Fruit fly (Drosophila melanogaster) whole organism, embryonic: ENCODE results near the gene yellow-f2.

ENCODE experiments used
- CG10366 ChIP-seq: fragments of 200-800 bp; sonication (Bioruptor generic); IDR thresholded peaks from 2 replicates; pipeline ENCODE4 v1.3.6; 2022; ENCODE audit warnings: missing biosample characterization, missing genetic modification characterization
- CG11247 ChIP-seq: fragments of 200-800 bp; sonication (Bioruptor generic); IDR thresholded peaks from 2 replicates; pipeline ENCODE4 v1.3.6; 2022; ENCODE audit warnings: missing biosample characterization, missing genetic modification characterization
- CG11456 ChIP-seq: fragments of 200-800 bp; sonication (Bioruptor generic); IDR thresholded peaks from 3 replicates; pipeline ENCODE4 v1.3.6; 2022; ENCODE audit warnings: missing biosample characterization, missing genetic modification characterization
- CG12219 ChIP-seq: fragments of 200-800 bp; sonication (Bioruptor generic); optimal IDR thresholded peaks from 3 replicates; lab custom pipeline; 2018; ENCODE audit warnings: missing biosample characterization, mild to moderate bottlenecking, missing genetic modification characterization
- CG1529 ChIP-seq: fragments of 200-800 bp; sonication (Bioruptor generic); optimal IDR thresholded peaks from 3 replicates; lab custom pipeline; 2018; ENCODE audit warnings: missing biosample characterization, missing genetic modification characterization
- CG17612 ChIP-seq: fragments of 200-800 bp; sonication (Bioruptor generic); IDR thresholded peaks from 2 replicates; pipeline ENCODE4 v1.3.6; 2022; ENCODE audit warnings: missing biosample characterization, missing genetic modification characterization
- CG2199 ChIP-seq: fragments of 200-800 bp; sonication (Bioruptor generic); IDR thresholded peaks from 3 replicates; pipeline ENCODE4 v1.3.6; 2022; ENCODE audit warnings: missing biosample characterization, missing genetic modification characterization
- CG34376 ChIP-seq: fragments of 200-800 bp; sonication (Bioruptor generic); optimal IDR thresholded peaks from 2 replicates; lab custom pipeline; 2018; ENCODE audit warnings: missing biosample characterization, mild to moderate bottlenecking, missing genetic modification characterization
- CG6175 ChIP-seq: fragments of 200-800 bp; sonication (Bioruptor generic); IDR thresholded peaks from 3 replicates; pipeline ENCODE4 v1.3.6; 2022; ENCODE audit warnings: missing biosample characterization, missing genetic modification characterization
- CG6254 ChIP-seq: fragments of 200-800 bp; sonication (Bioruptor generic); optimal IDR thresholded peaks from 3 replicates; lab custom pipeline; 2017; ENCODE audit warnings: mild to moderate bottlenecking, missing biosample characterization, missing genetic modification reagents, missing genetic modification characterization
- CG6272 ChIP-seq: fragments of 200-800 bp; sonication (Bioruptor generic); IDR thresholded peaks from 2 replicates; pipeline ENCODE4 v1.3.6; 2022; ENCODE audit warnings: missing biosample characterization, missing genetic modification characterization
- CG7556 ChIP-seq: fragments of 200-800 bp; sonication (Bioruptor generic); optimal IDR thresholded peaks from 2 replicates; lab custom pipeline; 2017; ENCODE audit warnings: missing biosample characterization, mild to moderate bottlenecking, missing genetic modification characterization
- CG7786 ChIP-seq: fragments of 200-800 bp; sonication (Bioruptor generic); optimal IDR thresholded peaks from 2 replicates; lab custom pipeline; 2016; ENCODE audit warnings: missing biosample characterization, missing genetic modification characterization
- CG7928 ChIP-seq: fragments of 200-800 bp; sonication (Bioruptor generic); optimal IDR thresholded peaks from 2 replicates; lab custom pipeline; 2017; ENCODE audit warnings: missing biosample characterization, mild to moderate bottlenecking, missing genetic modification characterization
- CG7963 ChIP-seq: fragments of 200-800 bp; sonication (Bioruptor generic); IDR thresholded peaks from 3 replicates; pipeline ENCODE4 v1.3.6; 2022; ENCODE audit warnings: missing biosample characterization, missing genetic modification characterization; ENCODE audit not compliant: partially characterized antibody
- CG9215 ChIP-seq: fragments of 200-800 bp; sonication (Bioruptor generic); IDR thresholded peaks from 2 replicates; pipeline ENCODE4 v1.3.6; 2022; ENCODE audit warnings: missing biosample characterization, missing genetic modification characterization
- Dbx ChIP-seq: fragments of 200-800 bp; sonication (Bioruptor generic); IDR thresholded peaks from 3 replicates; pipeline ENCODE4 v1.3.6; 2022; ENCODE audit warnings: missing biosample characterization, missing genetic modification characterization
- Dip2 ChIP-seq: fragments of 200-800 bp; sonication (Bioruptor generic); IDR thresholded peaks from 2 replicates; pipeline ENCODE4 v1.3.6; 2022; ENCODE audit warnings: missing biosample characterization, missing genetic modification characterization
- Doc3 ChIP-seq: fragments of 200-800 bp; sonication (Bioruptor generic); IDR thresholded peaks from 3 replicates; pipeline ENCODE4 v1.3.6; 2022; ENCODE audit warnings: missing biosample characterization, missing genetic modification characterization; ENCODE audit not compliant: partially characterized antibody
- Dp ChIP-seq: fragments of 200-800 bp; sonication (Bioruptor generic); optimal IDR thresholded peaks from 2 replicates; lab custom pipeline; 2018; ENCODE audit warnings: missing biosample characterization, mild to moderate bottlenecking, missing genetic modification characterization, moderate library complexity
- Drgx ChIP-seq: fragments of 200-800 bp; sonication (Bioruptor generic); IDR thresholded peaks from 2 replicates; pipeline ENCODE4 v1.3.6; 2022; ENCODE audit warnings: missing biosample characterization, missing genetic modification characterization
- Eip74EF ChIP-seq, 2 experiments: fragments of 200-800 bp in 1 of 2; fragments of >200 bp in 1 of 2; sonication (Bioruptor generic) in 1 of 2; optimal IDR thresholded peaks; 2 replicates each; lab custom pipeline; 2017 to 2019; ENCODE audit warnings: missing biosample characterization in 2 of 2, missing genetic modification characterization in 2 of 2, mild to moderate bottlenecking in 1 of 2, moderate library complexity in 1 of 2
- Fer1 ChIP-seq: fragments of 200-800 bp; sonication (Bioruptor generic); optimal IDR thresholded peaks from 2 replicates; lab custom pipeline; 2017; ENCODE audit warnings: missing biosample characterization, mild to moderate bottlenecking, missing genetic modification characterization
- GATAe ChIP-seq: fragments of 200-800 bp; sonication (Bioruptor generic); conservative IDR thresholded peaks from 2 replicates; pipeline ENCODE4 v1.3.6; 2022; ENCODE audit warnings: missing biosample characterization, missing genetic modification characterization
- Hand ChIP-seq: fragments of 200-800 bp; sonication (Bioruptor generic); optimal IDR thresholded peaks from 2 replicates; lab custom pipeline; 2017; ENCODE audit warnings: mild to moderate bottlenecking, missing biosample characterization, missing genetic modification reagents, missing genetic modification characterization
- HmgD ChIP-seq: fragments of 200-800 bp; sonication (Bioruptor generic); optimal IDR thresholded peaks from 3 replicates; lab custom pipeline; 2016; ENCODE audit warnings: missing biosample characterization, missing genetic modification characterization
- HmgZ ChIP-seq: fragments of 200-800 bp; sonication (Bioruptor generic); optimal IDR thresholded peaks from 2 replicates; lab custom pipeline; 2018; ENCODE audit warnings: missing biosample characterization, mild to moderate bottlenecking, missing genetic modification characterization
- MTF-1 ChIP-seq: fragments of 200-800 bp; sonication (Bioruptor generic); optimal IDR thresholded peaks from 2 replicates; lab custom pipeline; 2018; ENCODE audit warnings: missing biosample characterization, mild to moderate bottlenecking, missing genetic modification characterization, borderline replicate concordance
- Med ChIP-seq: fragments of 200-800 bp; sonication (Bioruptor generic); peaks from one replicate; lab custom pipeline; 2016; ENCODE audit warnings: missing biosample characterization, missing genetic modification characterization, mild to moderate bottlenecking, inconsistent platforms, moderate library complexity
- NFAT ChIP-seq: fragments of 200-800 bp; sonication (Bioruptor generic); IDR thresholded peaks from 2 replicates; pipeline ENCODE4 v1.3.6; 2022; ENCODE audit warnings: missing biosample characterization, missing genetic modification characterization
- Opbp ChIP-seq: fragments of 200-800 bp; sonication (Bioruptor generic); IDR thresholded peaks from 3 replicates; pipeline ENCODE4 v1.3.6; 2022; ENCODE audit warnings: missing biosample characterization, missing genetic modification characterization; ENCODE audit not compliant: partially characterized antibody
- Pdp1 ChIP-seq, 2 experiments: fragments of 200-800 bp; sonication (Bioruptor generic); optimal IDR thresholded peaks; 3 replicates each; lab custom pipeline; 2016; ENCODE audit warnings: missing biosample characterization in 2 of 2, missing genetic modification characterization in 2 of 2, mild to moderate bottlenecking in 1 of 2, moderate library complexity in 1 of 2
- ara ChIP-seq: fragments of 200-800 bp; sonication (Bioruptor generic); IDR thresholded peaks from 2 replicates; pipeline ENCODE4 v1.3.6; 2022; ENCODE audit warnings: missing biosample characterization, missing genetic modification characterization
- btn ChIP-seq: fragments of 200-800 bp; sonication (Bioruptor generic); optimal IDR thresholded peaks from 2 replicates; lab custom pipeline; 2016; ENCODE audit warnings: missing biosample characterization, missing genetic modification characterization
- chinmo ChIP-seq: fragments of 200-800 bp; sonication (Bioruptor generic); IDR thresholded peaks from 4 replicates; pipeline ENCODE4 v1.3.6; 2022; ENCODE audit warnings: missing biosample characterization, missing genetic modification characterization; ENCODE audit not compliant: partially characterized antibody
- gem ChIP-seq: fragments of 200-800 bp; sonication (Bioruptor generic); optimal IDR thresholded peaks from 2 replicates; lab custom pipeline; 2019; ENCODE audit warnings: missing biosample characterization, mild to moderate bottlenecking, missing genetic modification characterization, moderate library complexity
- ind ChIP-seq: fragments of 200-800 bp; sonication (Bioruptor generic); optimal IDR thresholded peaks from 3 replicates; lab custom pipeline; 2016; ENCODE audit warnings: missing biosample characterization, missing genetic modification characterization
- mirr ChIP-seq: fragments of 200-800 bp; sonication (Bioruptor generic); optimal IDR thresholded peaks from 3 replicates; lab custom pipeline; 2018; ENCODE audit warnings: missing biosample characterization, mild to moderate bottlenecking, missing genetic modification characterization
- pan ChIP-seq, 4 experiments: fragments of >200 bp in 3 of 4; fragments of 200-800 bp in 1 of 4; sonication (Bioruptor generic) in 1 of 4; optimal IDR thresholded peaks in 3 of 4; IDR thresholded peaks in 1 of 4; 2 replicates each; pipeline versions ENCODE4 v1.3.6 to Lab custom; 2017 to 2022; ENCODE audit warnings: missing biosample characterization in 2 of 4, missing genetic modification characterization in 2 of 4, mixed read lengths in 1 of 4
- pros ChIP-seq: fragments of 200-800 bp; sonication (Bioruptor generic); optimal IDR thresholded peaks from 3 replicates; lab custom pipeline; 2019; ENCODE audit warnings: missing biosample characterization, mild to moderate bottlenecking, missing genetic modification characterization, moderate library complexity
- pum ChIP-seq: fragments of 200-800 bp; sonication (Bioruptor generic); optimal IDR thresholded peaks from 2 replicates; lab custom pipeline; 2016; ENCODE audit warnings: missing biosample characterization, missing genetic modification characterization
- rib ChIP-seq: fragments of 200-800 bp; sonication (Bioruptor generic); IDR thresholded peaks from 2 replicates; pipeline ENCODE4 v1.3.6; 2022; ENCODE audit warnings: missing biosample characterization, missing genetic modification characterization
- sc ChIP-seq, 3 experiments: fragments of >200 bp in 2 of 3; fragments of 200-800 bp in 1 of 3; sonication (Bioruptor generic) in 1 of 3; optimal IDR thresholded peaks; 2 replicates in 2 of 3; 3 replicates in 1 of 3; lab custom pipeline; 2017; ENCODE audit warnings: mild to moderate bottlenecking in 1 of 3, missing biosample characterization in 1 of 3, missing genetic modification characterization in 1 of 3, missing genetic modification reagents in 1 of 3
- sens-2 ChIP-seq: fragments of 200-800 bp; sonication (Bioruptor generic); IDR thresholded peaks from 2 replicates; pipeline ENCODE4 v1.3.6; 2022; ENCODE audit warnings: missing biosample characterization, missing genetic modification characterization
- stc ChIP-seq: fragments of 200-800 bp; sonication (Bioruptor generic); IDR thresholded peaks from 2 replicates; pipeline ENCODE4 v1.3.6; 2022; ENCODE audit warnings: missing biosample characterization, missing genetic modification characterization
- sug ChIP-seq: fragments of 200-800 bp; optimal IDR thresholded peaks from 2 replicates; lab custom pipeline; 2019; ENCODE audit warnings: missing biosample characterization, mild to moderate bottlenecking, missing genetic modification characterization, moderate library complexity
- trem ChIP-seq: fragments of 200-800 bp; optimal IDR thresholded peaks from 3 replicates; lab custom pipeline; 2019; ENCODE audit warnings: missing biosample characterization, mild to moderate bottlenecking, missing genetic modification characterization, moderate library complexity
- zfh1 ChIP-seq: fragments of 200-800 bp; sonication (Bioruptor generic); IDR thresholded peaks from 3 replicates; pipeline ENCODE4 v1.3.6; 2022; ENCODE audit warnings: missing biosample characterization, missing genetic modification characterization
- zfh2 ChIP-seq: fragments of 200-800 bp; sonication (Bioruptor generic); optimal IDR thresholded peaks from 2 replicates; lab custom pipeline; 2016; ENCODE audit warnings: missing biosample characterization, missing genetic modification characterization

Gene yellow-f2

dm6 chr3R:13018284-13018900 is 23.4 kb upstream of the yellow-f2 start (continued):
- TF ChIP-seq pan (optimal IDR thresholded peaks at IDR 0.05; lab: Kevin White, UChicago) (no peak), pan (GFP tag; optimal IDR thresholded peaks at IDR 0.05 in 1 of 2, IDR thresholded peaks at IDR 0.05 in 1 of 2) (no peak), pum (no peak), zfh2 (GFP tag; lab: Kevin White, UChicago) (no peak), Eip74EF (GFP tag; optimal IDR thresholded peaks at IDR 0.05; lab: Kevin White, UChicago) (no peak), stc (GFP tag; lab: Robert Waterston, UW) (no peak), pros (peak; percentile 40), CG11247 (GFP tag; lab: Robert Waterston, UW) (no peak), CG9215 (GFP tag; lab: Robert Waterston, UW) (no peak), Opbp (no peak), chinmo (GFP tag; lab: Robert Waterston, UW) (peak; percentile 60; the same call in 1 of the 4 replicates), Dip2 (GFP tag; lab: Robert Waterston, UW) (no peak), HmgZ (tag; lab: Kevin White, UChicago) (peak; percentile 28), Hand (GFP tag; lab: Kevin White, UChicago) (peak; percentile 1), CG11456 (GFP tag; lab: Robert Waterston, UW) (no peak), sug (tag; lab: Kevin White, UChicago) (peak; percentile 94), CG6254 (peak; percentile 42), Dp (no peak), gem (tag; lab: Kevin White, UChicago) (no peak), MTF-1 (GFP tag; lab: Kevin White, UChicago) (no peak), NFAT (GFP tag; lab: Robert Waterston, UW) (no peak), Fer1 (GFP tag; lab: Kevin White, UChicago) (no peak), sc (optimal IDR thresholded peaks at IDR 0.05; lab: Kevin White, UChicago) (no peak), sc (GFP tag; optimal IDR thresholded peaks at IDR 0.05; lab: Kevin White, UChicago) (no peak), zfh1 (GFP tag; lab: Robert Waterston, UW) (no peak), GATAe (GFP tag; lab: Robert Waterston, UW) (peak; percentile 77), btn (GFP tag; lab: Kevin White, UChicago) (no peak), CG12219 (GFP tag; lab: Kevin White, UChicago) (no peak), CG7786 (GFP tag; lab: Kevin White, UChicago) (no peak), CG17612 (GFP tag; lab: Robert Waterston, UW) (no peak), Dbx (GFP tag; lab: Robert Waterston, UW) (0 out of 3 replicates have a peak, but pooled peaks have one; percentile 43), rib (GFP tag; lab: Robert Waterston, UW) (0 out of 2 replicates have a peak, but pooled peaks have one; percentile 10), CG6272 (no peak), ara (GFP tag; lab: Robert Waterston, UW) (no peak), ind (GFP tag; lab: Kevin White, UChicago) (no peak), CG6175 (GFP tag; lab: Robert Waterston, UW) (peak; percentile 67; the same call in 2 of the 3 replicates), CG34376 (GFP tag; lab: Kevin White, UChicago) (peak; percentile 66), CG7928 (GFP tag; lab: Kevin White, UChicago) (no peak), Pdp1 (GFP tag; optimal IDR thresholded peaks at IDR 0.05; lab: Kevin White, UChicago) (peak in 1 of 2 experiments; percentile 74), CG7963 (GFP tag; lab: Robert Waterston, UW) (no peak), CG10366 (no peak), Drgx (no peak), trem (no peak), HmgD (GFP tag; lab: Kevin White, UChicago) (no peak), CG1529 (GFP tag; lab: Kevin White, UChicago) (no peak), Doc3 (GFP tag; lab: Robert Waterston, UW) (no peak), CG2199 (GFP tag; lab: Robert Waterston, UW) (no peak), sens-2 (no peak), mirr (GFP tag; lab: Kevin White, UChicago) (peak; percentile 86), CG7556 (GFP tag; lab: Kevin White, UChicago) (no peak), Med (peak; percentile 11)
